Fruit fly (Drosophila melanogaster) whole organism, wandering third instar larva: ENCODE measurements around the gene hb.

ENCODE experiments used
- Abd-B ChIP-seq: fragments of >200 bp; optimal IDR thresholded peaks from 2 replicates; lab custom pipeline; 2017; ENCODE audit warnings: missing biosample characterization, missing genetic modification characterization
- CG32264 ChIP-seq: fragments of 200-800 bp; sonication (Bioruptor generic); optimal IDR thresholded peaks from 2 replicates; lab custom pipeline; 2016; ENCODE audit warnings: missing biosample characterization, missing genetic modification characterization
- CG9705 ChIP-seq: fragments of 200-800 bp; sonication (Bioruptor generic); optimal IDR thresholded peaks from 2 replicates; lab custom pipeline; 2018; ENCODE audit warnings: missing biosample characterization, mild to moderate bottlenecking, missing genetic modification characterization
- CrebA ChIP-seq: fragments of 200-800 bp; sonication (Bioruptor generic); optimal IDR thresholded peaks from 2 replicates; lab custom pipeline; 2016; ENCODE audit warnings: missing biosample characterization, mild to moderate bottlenecking, missing genetic modification characterization, borderline replicate concordance
- Dfd ChIP-seq: fragments of >200 bp; optimal IDR thresholded peaks from 2 replicates; lab custom pipeline; 2017; ENCODE audit warnings: missing biosample characterization, missing genetic modification characterization
- GATAd ChIP-seq: sonication (Bioruptor generic); optimal IDR thresholded peaks from 2 replicates; lab custom pipeline; 2016; ENCODE audit warnings: missing biosample characterization, missing genetic modification characterization
- HLH106 ChIP-seq: fragments of 200-800 bp; optimal IDR thresholded peaks from 3 replicates; lab custom pipeline; 2019; ENCODE audit warnings: missing biosample characterization, mild to moderate bottlenecking, missing genetic modification characterization, moderate library complexity
- Hnf4 ChIP-seq: fragments of 200-800 bp; sonication (Bioruptor generic); optimal IDR thresholded peaks from 2 replicates; lab custom pipeline; 2016; ENCODE audit warnings: missing biosample characterization, mild to moderate bottlenecking, missing genetic modification characterization
- Hr78 ChIP-seq: fragments of >200 bp; optimal IDR thresholded peaks from 2 replicates; lab custom pipeline; 2017; ENCODE audit warnings: missing biosample characterization, missing genetic modification characterization
- Hr83 ChIP-seq: fragments of 200-300 bp; sonication (Bioruptor generic); optimal IDR thresholded peaks from 2 replicates; lab custom pipeline; 2016; ENCODE audit warnings: missing biosample characterization, mild to moderate bottlenecking, missing genetic modification characterization, moderate library complexity; ENCODE audit not compliant: poor library complexity, severe bottlenecking
- Jra ChIP-seq: sonication (Bioruptor generic); optimal IDR thresholded peaks from 2 replicates; lab custom pipeline; 2016; ENCODE audit warnings: missing biosample characterization, missing genetic modification characterization
- Mio ChIP-seq: sonication (Bioruptor generic); optimal IDR thresholded peaks from 2 replicates; lab custom pipeline; 2016; ENCODE audit warnings: missing biosample characterization, missing genetic modification characterization
- Myc ChIP-seq: fragments of >200 bp; optimal IDR thresholded peaks from 2 replicates; lab custom pipeline; 2017
- N ChIP-seq: fragments of >200 bp; optimal IDR thresholded peaks from 2 replicates; lab custom pipeline; 2018; ENCODE audit warnings: missing biosample characterization, missing external identifiers, missing genetic modification characterization
- OdsH ChIP-seq: fragments of 200-800 bp; sonication (Bioruptor generic); optimal IDR thresholded peaks from 2 replicates; lab custom pipeline; 2016; ENCODE audit warnings: missing biosample characterization, mild to moderate bottlenecking, missing genetic modification characterization
- Rel ChIP-seq, 2 experiments: fragments of 200-800 bp; sonication (Bioruptor generic) in 1 of 2; optimal IDR thresholded peaks; 2 replicates in 1 of 2; 3 replicates in 1 of 2; lab custom pipeline; 2016 to 2019; ENCODE audit warnings: mild to moderate bottlenecking in 2 of 2, missing biosample characterization in 2 of 2, missing genetic modification characterization in 2 of 2, moderate library complexity in 1 of 2
- Sp1 ChIP-seq: fragments of 200-800 bp; sonication (Bioruptor generic); optimal IDR thresholded peaks from 3 replicates; lab custom pipeline; 2019; ENCODE audit warnings: missing biosample characterization, mild to moderate bottlenecking, missing genetic modification characterization, moderate library complexity
- Vsx2 ChIP-seq: fragments of 200-300, 225-300 bp; sonication (Bioruptor generic); optimal IDR thresholded peaks from 2 replicates; lab custom pipeline; 2018; ENCODE audit warnings: missing biosample characterization, missing genetic modification characterization; ENCODE audit not compliant: partially characterized antibody
- br ChIP-seq: fragments of 200-800 bp; sonication (Bioruptor generic); optimal IDR thresholded peaks from 2 replicates; lab custom pipeline; 2016; ENCODE audit warnings: missing biosample characterization, missing genetic modification characterization
- brk ChIP-seq: fragments of 200-800 bp; sonication (Bioruptor generic); optimal IDR thresholded peaks from 2 replicates; lab custom pipeline; 2016; ENCODE audit warnings: missing biosample characterization, mild to moderate bottlenecking, missing genetic modification characterization
- dmrt93B ChIP-seq: fragments of 200-800 bp; sonication (Bioruptor generic); optimal IDR thresholded peaks from 2 replicates; lab custom pipeline; 2018; ENCODE audit warnings: missing biosample characterization, mild to moderate bottlenecking, missing genetic modification characterization
- dsf ChIP-seq: sonication (Bioruptor generic); optimal IDR thresholded peaks from 2 replicates; lab custom pipeline; 2016; ENCODE audit warnings: missing biosample characterization, missing genetic modification characterization, borderline replicate concordance
- ey ChIP-seq: fragments of 200-800 bp; sonication (Bioruptor generic); optimal IDR thresholded peaks from 2 replicates; lab custom pipeline; 2016; ENCODE audit warnings: missing biosample characterization, missing genetic modification characterization
- foxo ChIP-seq, 2 experiments: fragments of 200-800 bp; sonication (Bioruptor generic); optimal IDR thresholded peaks; 2 replicates in 1 of 2; 3 replicates in 1 of 2; lab custom pipeline; 2016 to 2017; ENCODE audit warnings: missing biosample characterization in 2 of 2, missing genetic modification characterization in 2 of 2
- fru ChIP-seq: fragments of 200-800 bp; sonication (Bioruptor generic); optimal IDR thresholded peaks from 3 replicates; lab custom pipeline; 2016; ENCODE audit warnings: missing biosample characterization, mild to moderate bottlenecking, missing genetic modification characterization
- h ChIP-seq: fragments of 200-800 bp; sonication (Bioruptor generic); optimal IDR thresholded peaks from 3 replicates; lab custom pipeline; 2016; ENCODE audit warnings: missing biosample characterization, mild to moderate bottlenecking, missing genetic modification characterization
- jim ChIP-seq: fragments of 175-275, 200-325 bp; sonication (Bioruptor generic); optimal IDR thresholded peaks from 2 replicates; lab custom pipeline; 2016; ENCODE audit warnings: missing biosample characterization, mild to moderate bottlenecking, missing genetic modification characterization
- psq ChIP-seq: fragments of 200-800 bp; sonication (Bioruptor generic); optimal IDR thresholded peaks from 3 replicates; lab custom pipeline; 2017; ENCODE audit warnings: missing biosample characterization, mild to moderate bottlenecking, missing genetic modification characterization, moderate library complexity
- rgr ChIP-seq: fragments of 200-800 bp; sonication (Bioruptor generic); optimal IDR thresholded peaks from 3 replicates; lab custom pipeline; 2016; ENCODE audit warnings: missing biosample characterization, mild to moderate bottlenecking, missing genetic modification characterization
- sage ChIP-seq: fragments of 200-800 bp; sonication (Bioruptor generic); optimal IDR thresholded peaks from 2 replicates; lab custom pipeline; 2016; ENCODE audit warnings: missing biosample characterization, mild to moderate bottlenecking, missing genetic modification characterization
- sv ChIP-seq: fragments of 200-800 bp; sonication (Bioruptor generic); optimal IDR thresholded peaks from 3 replicates; lab custom pipeline; 2016; ENCODE audit warnings: missing biosample characterization, missing genetic modification characterization
- tai ChIP-seq: sonication (Bioruptor generic); optimal IDR thresholded peaks from 2 replicates; lab custom pipeline; 2016; ENCODE audit warnings: missing biosample characterization, missing genetic modification characterization
- woc ChIP-seq: sonication (Bioruptor generic); optimal IDR thresholded peaks from 2 replicates; lab custom pipeline; 2016; ENCODE audit warnings: missing biosample characterization, mild to moderate bottlenecking, missing genetic modification characterization

hb gene

DNA sequence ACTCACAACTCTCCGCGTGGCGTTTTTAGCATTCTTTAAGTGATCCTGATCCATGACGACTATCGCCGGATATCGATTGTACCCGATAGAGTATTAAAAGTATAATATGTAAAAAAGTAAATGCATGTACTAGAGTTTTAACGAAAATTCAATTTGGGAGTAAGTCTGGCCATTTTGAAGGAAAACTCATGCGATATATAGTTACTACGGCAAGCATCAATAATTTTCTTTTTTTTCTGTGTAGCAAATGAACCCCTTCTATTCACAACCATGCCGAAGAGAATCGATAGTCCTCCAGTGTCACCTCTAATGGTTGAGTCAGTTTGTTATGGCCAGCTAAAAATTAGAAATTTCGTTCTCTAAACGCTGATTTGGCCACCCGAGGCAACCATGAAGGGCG, 44.9 kb downstream of the hb start, which contains the start of the genes Sys1 and Dhod (continued):
- no peak for TF ChIP-seq Vsx2 (GFP tag; lab: Kevin White, UChicago)
- peak; percentile 83 for TF ChIP-seq fru (GFP tag; lab: Kevin White, UChicago)
- TF ChIP-seq br (GFP tag; lab: Kevin White, UChicago): peak; percentile 83
- peak; percentile 84 for TF ChIP-seq Hr83 (GFP tag; lab: Kevin White, UChicago)
- peak; percentile 75 for TF ChIP-seq jim (GFP tag; lab: Kevin White, UChicago)
- peak; percentile 34 for TF ChIP-seq dmrt93B
- peak; percentile 64 for TF ChIP-seq sv (GFP tag; lab: Kevin White, UChicago)
- peak; percentile 80 for TF ChIP-seq OdsH (GFP tag; lab: Kevin White, UChicago)
- TF ChIP-seq, all 38 proteins: peak for 25

DNA sequence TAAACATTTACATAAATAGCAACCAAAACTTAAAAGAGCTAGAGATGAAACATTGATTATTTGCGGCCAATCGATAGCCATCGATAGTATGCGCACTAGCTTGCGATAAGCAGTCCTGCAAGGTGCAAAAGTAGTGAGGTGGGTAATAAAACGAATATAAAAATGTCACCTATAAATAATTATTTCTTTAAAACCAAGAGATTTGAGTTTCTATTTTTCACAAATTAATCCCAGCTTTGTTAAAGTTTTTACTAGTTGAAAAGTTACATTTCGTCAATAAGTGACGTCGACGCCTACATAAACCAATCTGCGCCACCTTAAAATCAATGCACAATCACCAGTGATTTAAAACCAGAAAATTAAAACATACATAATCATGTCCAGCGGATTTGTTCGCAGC, 46.9 kb downstream of the hb start, which contains the start of the genes Mkk4 and SLIRP2:
Gene Mkk4 (minus strand): TSS at position 56 of the 400 bp plus-strand sequence.
Gene SLIRP2 (plus strand): TSS at position 344 of the 400 bp plus-strand sequence.
- TF ChIP-seq Abd-B (GFP tag; lab: Kevin White, UChicago) (no peak), Jra (GFP tag; lab: Kevin White, UChicago) (peak; percentile 96), Hr78 (GFP tag; lab: Kevin White, UChicago) (no peak), jim (GFP tag; lab: Kevin White, UChicago) (peak; percentile 64), OdsH (GFP tag; lab: Kevin White, UChicago) (peak; percentile 98), Sp1 (GFP tag; lab: Kevin White, UChicago) (peak; percentile 98), sv (GFP tag; lab: Kevin White, UChicago) (peak; percentile 99), CG32264 (GFP tag; lab: Kevin White, UChicago) (peak; percentile 96), brk (GFP tag; lab: Kevin White, UChicago) (peak; percentile 95), CG9705 (GFP tag; lab: Kevin White, UChicago) (peak; percentile 98), h (GFP tag; lab: Kevin White, UChicago) (peak; percentile 99), foxo (GFP tag; optimal IDR thresholded peaks at IDR 0.05; lab: Kevin White, UChicago) (peak; percentile 95 to 99), ey (GFP tag; lab: Kevin White, UChicago) (peak; percentile 99), Myc (lab: Kevin White, UChicago) (no peak), CrebA (GFP tag; lab: Kevin White, UChicago) (no peak), psq (GFP tag; lab: Kevin White, UChicago) (peak; percentile 96), woc (GFP tag; lab: Kevin White, UChicago) (peak; percentile 99), fru (GFP tag; lab: Kevin White, UChicago) (peak; percentile 98), sage (GFP tag; lab: Kevin White, UChicago) (peak; percentile 97), br (GFP tag; lab: Kevin White, UChicago) (peak; percentile 99), dmrt93B (peak; percentile 98), rgr (GFP tag; lab: Kevin White, UChicago) (peak; percentile 99), Mio (GFP tag; lab: Kevin White, UChicago) (peak; percentile 89), Hnf4 (peak; percentile 99), HLH106 (tag; lab: Kevin White, UChicago) (peak; percentile 99), N (GFP tag; lab: Kevin White, UChicago) (no peak), tai (no peak), Rel (GFP tag; optimal IDR thresholded peaks at IDR 0.05; lab: Kevin White, UChicago) (peak; percentile 89), Rel (tag; optimal IDR thresholded peaks at IDR 0.05; lab: Kevin White, UChicago) (peak; percentile 90), Vsx2 (GFP tag; lab: Kevin White, UChicago) (no peak), Hr83 (GFP tag; lab: Kevin White, UChicago) (peak; percentile 91), Dfd (GFP tag; lab: Kevin White, UChicago) (peak; percentile 54), dsf (peak; percentile 95), GATAd (GFP tag; lab: Kevin White, UChicago) (peak; percentile 95)

dm6 chr3R:8645580-8646220, 51.9 kb downstream of the hb start, which contains the start of gene Cyp313b1:
Gene Cyp313b1, minus strand, starts transcription at chr3R:8645650.
- TF ChIP-seq ey (GFP tag; lab: Kevin White, UChicago) (no peak), h (GFP tag; lab: Kevin White, UChicago) (peak; percentile 24)
- TF ChIP-seq, all 38 proteins: peak for 1
